Worm (Caenorhabditis elegans) whole organism, L3 larva: ENCODE measurements around the gene Y17G7B.17.
A peak's percentile ranks its signal among the peaks of the same experiment; 100 is the strongest.

Experiments
- aly-2 ChIP-seq: fragments of 150-350 bp; optimal IDR thresholded peaks from 2 replicates; lab custom pipeline; 2014; ENCODE audit warnings: missing biosample characterization, missing genetic modification characterization
- lsy-12 ChIP-seq: sonication (generic microtip); optimal IDR thresholded peaks from 2 replicates; lab custom pipeline; 2016; ENCODE audit warnings: mild to moderate bottlenecking, missing genetic modification characterization, missing compliant biosample characterization
- nfya-1 ChIP-seq: sonication (generic microtip); optimal IDR thresholded peaks from 2 replicates; lab custom pipeline; 2017; ENCODE audit warnings: missing genetic modification characterization, mild to moderate bottlenecking, missing compliant biosample characterization, antibody characterized with exemption, moderate library complexity; ENCODE audit not compliant: insufficient read depth
- nhr-12 ChIP-seq: fragments of 150-350 bp; optimal IDR thresholded peaks from 2 replicates; lab custom pipeline; 2014; ENCODE audit warnings: missing biosample characterization, missing genetic modification characterization
- nhr-237 ChIP-seq: fragments of 150-350 bp; optimal IDR thresholded peaks from 2 replicates; lab custom pipeline; 2014; ENCODE audit warnings: missing biosample characterization, missing genetic modification characterization
- nhr-25 ChIP-seq: sonication (generic microtip); optimal IDR thresholded peaks from 2 replicates; lab custom pipeline; 2017; ENCODE audit warnings: missing biosample characterization, missing genetic modification characterization
- pha-4 ChIP-seq: fragments of 150-350 bp; optimal IDR thresholded peaks from 2 replicates; lab custom pipeline; 2014; ENCODE audit warnings: missing biosample characterization, missing genetic modification reagents, missing genetic modification characterization
- sea-2 ChIP-seq: fragments of 150-350 bp; sonication (generic microtip); optimal IDR thresholded peaks from 4 replicates; lab custom pipeline; 2014; ENCODE audit warnings: missing biosample characterization, missing genetic modification reagents, missing genetic modification characterization
- ztf-11 ChIP-seq: fragments of 150-350 bp; optimal IDR thresholded peaks from 2 replicates; lab custom pipeline; 2014; ENCODE audit warnings: missing biosample characterization, missing genetic modification characterization

DNA sequence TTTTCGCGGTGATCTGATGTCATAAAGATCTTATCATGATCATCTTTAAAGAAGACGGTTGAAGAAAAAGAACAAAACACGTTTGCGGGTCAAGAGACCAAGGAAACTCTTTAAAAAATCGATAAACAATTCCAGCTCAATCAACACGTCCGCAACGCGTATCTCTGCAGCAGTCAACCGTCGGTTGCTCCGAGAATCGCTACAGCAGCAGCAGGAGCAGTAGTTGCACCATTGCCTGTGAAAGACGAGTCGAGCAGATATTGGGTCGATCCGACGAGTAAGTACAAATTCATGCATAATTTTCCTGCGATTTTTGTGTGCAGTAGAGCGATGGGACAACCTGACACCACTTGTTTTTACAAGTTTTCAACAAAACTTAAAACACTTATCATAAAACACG lies 45.2 kb downstream of the Y17G7B.17 start:
- no peak for TF ChIP-seq pha-4
- no peak for TF ChIP-seq sea-2 (GFP tag; lab: Kevin White, UChicago)
- TF ChIP-seq nhr-237 (tag; lab: Kevin White, UChicago), result no peak
- TF ChIP-seq ztf-11 (tag; lab: Kevin White, UChicago), result no peak
- no peak for TF ChIP-seq lsy-12
- no peak for TF ChIP-seq nhr-12 (tag; lab: Kevin White, UChicago)
- peak; percentile 6 for TF ChIP-seq nfya-1 (tag; lab: Kevin White, UChicago)
- no peak for TF ChIP-seq nhr-25
- no peak for TF ChIP-seq aly-2 (tag; lab: Kevin White, UChicago)
